Fruit fly (Drosophila melanogaster) whole organism, embryonic: ENCODE results near the gene Dpp10.
A peak's percentile ranks its signal among the peaks of the same experiment; 100 is the strongest.

Experiments used
- Atf-2 ChIP-seq: fragments of 200-800 bp; sonication (Bioruptor generic); optimal IDR thresholded peaks from 2 replicates; lab custom pipeline; 2016; ENCODE audit warnings: missing biosample characterization, missing genetic modification characterization
- BtbVII ChIP-seq: fragments of 200-800 bp; sonication (Bioruptor generic); optimal IDR thresholded peaks from 3 replicates; lab custom pipeline; 2017; ENCODE audit warnings: missing biosample characterization, mild to moderate bottlenecking, missing genetic modification characterization
- CG10654 ChIP-seq: fragments of 200-800 bp; sonication (Bioruptor generic); optimal IDR thresholded peaks from 2 replicates; lab custom pipeline; 2016; ENCODE audit warnings: missing biosample characterization, missing genetic modification characterization
- CG11093 ChIP-seq: fragments of 200-800 bp; sonication (Bioruptor generic); IDR thresholded peaks from 3 replicates; pipeline ENCODE4 v1.3.6; 2022; ENCODE audit warnings: missing biosample characterization, missing genetic modification characterization
- CG15011 ChIP-seq: fragments of 200-800 bp; sonication (Bioruptor generic); optimal IDR thresholded peaks from 3 replicates; lab custom pipeline; 2018; ENCODE audit warnings: missing biosample characterization, mild to moderate bottlenecking, missing genetic modification characterization
- CG15601 ChIP-seq: fragments of 200-800 bp; sonication (Bioruptor generic); optimal IDR thresholded peaks from 3 replicates; lab custom pipeline; 2019; ENCODE audit warnings: missing biosample characterization, mild to moderate bottlenecking, missing genetic modification characterization, moderate library complexity
- CG1647 ChIP-seq: fragments of 200-800 bp; sonication (Bioruptor generic); optimal IDR thresholded peaks from 3 replicates; lab custom pipeline; 2016; ENCODE audit warnings: missing biosample characterization, missing genetic modification characterization
- CG16779 ChIP-seq: fragments of 200-800 bp; sonication (Bioruptor generic); IDR thresholded peaks from 2 replicates; pipeline ENCODE4 v1.3.6; 2022; ENCODE audit warnings: missing biosample characterization, missing genetic modification characterization
- CG17186 ChIP-seq: fragments of 200-800 bp; sonication (Bioruptor generic); optimal IDR thresholded peaks from 3 replicates; lab custom pipeline; 2017; ENCODE audit warnings: missing biosample characterization, missing genetic modification reagents, missing genetic modification characterization
- CG17612 ChIP-seq: fragments of 200-800 bp; sonication (Bioruptor generic); IDR thresholded peaks from 2 replicates; pipeline ENCODE4 v1.3.6; 2022; ENCODE audit warnings: missing biosample characterization, missing genetic modification characterization
- CG17802 ChIP-seq: fragments of 200-800 bp; sonication (Bioruptor generic); optimal IDR thresholded peaks from 2 replicates; lab custom pipeline; 2018; ENCODE audit warnings: missing biosample characterization, mild to moderate bottlenecking, missing genetic modification characterization, moderate library complexity
- CG17912 ChIP-seq: fragments of 200-800 bp; sonication (Bioruptor generic); optimal IDR thresholded peaks from 2 replicates; lab custom pipeline; 2018; ENCODE audit warnings: missing biosample characterization, mild to moderate bottlenecking, missing genetic modification characterization
- CG18476 ChIP-seq: fragments of 200-800 bp; sonication (Bioruptor generic); optimal IDR thresholded peaks from 2 replicates; lab custom pipeline; 2016; ENCODE audit warnings: missing biosample characterization, mild to moderate bottlenecking, missing genetic modification characterization
- CG2129 ChIP-seq: fragments of 200-800 bp; sonication (Bioruptor generic); IDR thresholded peaks from 2 replicates; pipeline ENCODE4 v1.3.6; 2022; ENCODE audit warnings: missing biosample characterization, missing genetic modification characterization; ENCODE audit not compliant: partially characterized antibody
- CG2712 ChIP-seq: fragments of 200-800 bp; optimal IDR thresholded peaks from 3 replicates; lab custom pipeline; 2019; ENCODE audit warnings: missing biosample characterization, mild to moderate bottlenecking, missing genetic modification characterization, moderate library complexity
- CG32772 ChIP-seq: fragments of 200-800 bp; sonication (Bioruptor generic); IDR thresholded peaks from 2 replicates; pipeline ENCODE4 v1.3.6; 2022; ENCODE audit warnings: missing biosample characterization, missing genetic modification characterization
- CG3281 ChIP-seq: fragments of 200-800 bp; sonication (Bioruptor generic); optimal IDR thresholded peaks from 3 replicates; lab custom pipeline; 2017; ENCODE audit warnings: missing biosample characterization, mild to moderate bottlenecking, missing genetic modification characterization
- CG4282 ChIP-seq: fragments of 200-800 bp; sonication (Bioruptor generic); optimal IDR thresholded peaks from 2 replicates; lab custom pipeline; 2016; ENCODE audit warnings: missing biosample characterization, missing genetic modification characterization
- CG6689 ChIP-seq: fragments of 200-800 bp; sonication (Bioruptor generic); IDR thresholded peaks from 2 replicates; pipeline ENCODE4 v1.3.6; 2022; ENCODE audit warnings: missing biosample characterization, missing genetic modification characterization
- CG7357 ChIP-seq: fragments of 200-800 bp; sonication (Bioruptor generic); IDR thresholded peaks from 3 replicates; pipeline ENCODE4 v1.3.6; 2022; ENCODE audit warnings: missing biosample characterization, missing genetic modification characterization
- CHES-1-like ChIP-seq: fragments of 200-800 bp; sonication (Bioruptor generic); optimal IDR thresholded peaks from 2 replicates; lab custom pipeline; 2016; ENCODE audit warnings: missing biosample characterization, missing genetic modification characterization
- Deaf1 ChIP-seq: fragments of 200-800 bp; optimal IDR thresholded peaks from 3 replicates; lab custom pipeline; 2019; ENCODE audit warnings: missing biosample characterization, mild to moderate bottlenecking, missing genetic modification characterization, moderate library complexity
- Ets65A ChIP-seq: fragments of 200-800 bp; sonication (Bioruptor generic); peaks from one replicate; lab custom pipeline; 2016; ENCODE audit warnings: missing biosample characterization, missing genetic modification characterization
- GATAe ChIP-seq: fragments of 200-800 bp; sonication (Bioruptor generic); conservative IDR thresholded peaks from 2 replicates; pipeline ENCODE4 v1.3.6; 2022; ENCODE audit warnings: missing biosample characterization, missing genetic modification characterization
- H15 ChIP-seq: fragments of 200-800 bp; sonication (Bioruptor generic); IDR thresholded peaks from 3 replicates; pipeline ENCODE4 v1.3.6; 2022; ENCODE audit warnings: missing biosample characterization, missing genetic modification characterization
- Hsf ChIP-seq: fragments of 200-800 bp; sonication (Bioruptor generic); optimal IDR thresholded peaks from 3 replicates; lab custom pipeline; 2016; ENCODE audit warnings: missing biosample characterization, missing genetic modification characterization
- Lim3 ChIP-seq: fragments of 200-800 bp; sonication (Bioruptor generic); IDR thresholded peaks from 2 replicates; pipeline ENCODE4 v1.3.6; 2022; ENCODE audit warnings: missing biosample characterization, missing genetic modification characterization
- Neu2 ChIP-seq: fragments of 200-800 bp; sonication (Bioruptor generic); optimal IDR thresholded peaks from 3 replicates; lab custom pipeline; 2016; ENCODE audit warnings: missing biosample characterization, missing genetic modification characterization, borderline replicate concordance
- Sry-δ ChIP-seq: fragments of 200-800 bp; sonication (Bioruptor generic); optimal IDR thresholded peaks from 2 replicates; lab custom pipeline; 2016; ENCODE audit warnings: missing biosample characterization, missing genetic modification characterization
- Vsx1 ChIP-seq: fragments of 200-800 bp; sonication (Bioruptor generic); optimal IDR thresholded peaks from 2 replicates; lab custom pipeline; 2017; ENCODE audit warnings: missing biosample characterization, mild to moderate bottlenecking, missing genetic modification characterization, missing genetic modification reagents
- Xbp1 ChIP-seq: fragments of 200-800 bp; sonication (Bioruptor generic); optimal IDR thresholded peaks from 3 replicates; lab custom pipeline; 2016; ENCODE audit warnings: missing biosample characterization, mild to moderate bottlenecking, missing genetic modification characterization
- ara ChIP-seq: fragments of 200-800 bp; sonication (Bioruptor generic); IDR thresholded peaks from 2 replicates; pipeline ENCODE4 v1.3.6; 2022; ENCODE audit warnings: missing biosample characterization, missing genetic modification characterization
- bab2 ChIP-seq: fragments of 200-800 bp; sonication (Bioruptor generic); optimal IDR thresholded peaks from 2 replicates; lab custom pipeline; 2016; ENCODE audit warnings: missing biosample characterization, missing genetic modification characterization
- br ChIP-seq: fragments of >200 bp; optimal IDR thresholded peaks from 2 replicates; lab custom pipeline; 2017
- chn ChIP-seq: fragments of 200-800 bp; sonication (Bioruptor generic); optimal IDR thresholded peaks from 2 replicates; lab custom pipeline; 2016; ENCODE audit warnings: missing biosample characterization, missing genetic modification characterization
- crc ChIP-seq: fragments of 200-800 bp; sonication (Bioruptor generic); optimal IDR thresholded peaks from 2 replicates; lab custom pipeline; 2016; ENCODE audit warnings: missing biosample characterization, missing genetic modification characterization
- crp ChIP-seq, 2 experiments: fragments of 200-800 bp; sonication (Bioruptor generic); optimal IDR thresholded peaks; 2 replicates in 1 of 2; 3 replicates in 1 of 2; lab custom pipeline; 2017; ENCODE audit warnings: missing biosample characterization in 2 of 2, missing genetic modification characterization in 2 of 2, mild to moderate bottlenecking in 1 of 2, moderate library complexity in 1 of 2
- ewg ChIP-seq: fragments of 200-800 bp; sonication (Bioruptor generic); optimal IDR thresholded peaks from 3 replicates; lab custom pipeline; 2017; ENCODE audit warnings: mild to moderate bottlenecking, missing biosample characterization, missing genetic modification reagents, missing genetic modification characterization
- grau ChIP-seq: fragments of 200-800 bp; optimal IDR thresholded peaks from 3 replicates; lab custom pipeline; 2019; ENCODE audit warnings: missing biosample characterization, mild to moderate bottlenecking, missing genetic modification characterization, moderate library complexity
- jigr1 ChIP-seq: fragments of 200-800 bp; sonication (Bioruptor generic); IDR thresholded peaks from 3 replicates; pipeline ENCODE4 v1.3.6; 2022; ENCODE audit warnings: missing biosample characterization, missing genetic modification characterization
- kah ChIP-seq: fragments of 200-800 bp; sonication (Bioruptor generic); optimal IDR thresholded peaks from 2 replicates; lab custom pipeline; 2018; ENCODE audit warnings: missing biosample characterization, mild to moderate bottlenecking, missing genetic modification characterization
- lbe ChIP-seq: fragments of 200-800 bp; sonication (Bioruptor generic); optimal IDR thresholded peaks from 2 replicates; lab custom pipeline; 2016; ENCODE audit warnings: missing biosample characterization, mild to moderate bottlenecking, missing genetic modification characterization
- mam ChIP-seq: fragments of 200-800 bp; sonication (Bioruptor generic); optimal IDR thresholded peaks from 3 replicates; lab custom pipeline; 2016; ENCODE audit warnings: missing biosample characterization, missing genetic modification characterization
- nau ChIP-seq: fragments of 200-800 bp; sonication (Bioruptor generic); optimal IDR thresholded peaks from 3 replicates; lab custom pipeline; 2017; ENCODE audit warnings: missing biosample characterization, mild to moderate bottlenecking, missing genetic modification characterization, missing genetic modification reagents
- pan ChIP-seq, 4 experiments: fragments of >200 bp in 3 of 4; fragments of 200-800 bp in 1 of 4; sonication (Bioruptor generic) in 1 of 4; optimal IDR thresholded peaks in 3 of 4; IDR thresholded peaks in 1 of 4; 2 replicates each; pipeline versions ENCODE4 v1.3.6 to Lab custom; 2017 to 2022; ENCODE audit warnings: missing biosample characterization in 2 of 4, missing genetic modification characterization in 2 of 4, mixed read lengths in 1 of 4
- ranshi ChIP-seq: fragments of 200-800 bp; sonication (Bioruptor generic); IDR thresholded peaks from 2 replicates; pipeline ENCODE4 v1.3.6; 2022; ENCODE audit warnings: missing biosample characterization, missing genetic modification characterization
- sc ChIP-seq, 3 experiments: fragments of >200 bp in 2 of 3; fragments of 200-800 bp in 1 of 3; sonication (Bioruptor generic) in 1 of 3; optimal IDR thresholded peaks; 2 replicates in 2 of 3; 3 replicates in 1 of 3; lab custom pipeline; 2017; ENCODE audit warnings: mild to moderate bottlenecking in 1 of 3, missing biosample characterization in 1 of 3, missing genetic modification characterization in 1 of 3, missing genetic modification reagents in 1 of 3
- stc ChIP-seq: fragments of 200-800 bp; sonication (Bioruptor generic); IDR thresholded peaks from 2 replicates; pipeline ENCODE4 v1.3.6; 2022; ENCODE audit warnings: missing biosample characterization, missing genetic modification characterization
- unc-4 ChIP-seq: fragments of 200-800 bp; sonication (Bioruptor generic); IDR thresholded peaks from 2 replicates; pipeline ENCODE4 v1.3.6; 2022; ENCODE audit warnings: missing biosample characterization, missing genetic modification characterization; ENCODE audit not compliant: partially characterized antibody
- zfh1 ChIP-seq: fragments of 200-800 bp; sonication (Bioruptor generic); IDR thresholded peaks from 3 replicates; pipeline ENCODE4 v1.3.6; 2022; ENCODE audit warnings: missing biosample characterization, missing genetic modification characterization

Dpp10 gene

DNA sequence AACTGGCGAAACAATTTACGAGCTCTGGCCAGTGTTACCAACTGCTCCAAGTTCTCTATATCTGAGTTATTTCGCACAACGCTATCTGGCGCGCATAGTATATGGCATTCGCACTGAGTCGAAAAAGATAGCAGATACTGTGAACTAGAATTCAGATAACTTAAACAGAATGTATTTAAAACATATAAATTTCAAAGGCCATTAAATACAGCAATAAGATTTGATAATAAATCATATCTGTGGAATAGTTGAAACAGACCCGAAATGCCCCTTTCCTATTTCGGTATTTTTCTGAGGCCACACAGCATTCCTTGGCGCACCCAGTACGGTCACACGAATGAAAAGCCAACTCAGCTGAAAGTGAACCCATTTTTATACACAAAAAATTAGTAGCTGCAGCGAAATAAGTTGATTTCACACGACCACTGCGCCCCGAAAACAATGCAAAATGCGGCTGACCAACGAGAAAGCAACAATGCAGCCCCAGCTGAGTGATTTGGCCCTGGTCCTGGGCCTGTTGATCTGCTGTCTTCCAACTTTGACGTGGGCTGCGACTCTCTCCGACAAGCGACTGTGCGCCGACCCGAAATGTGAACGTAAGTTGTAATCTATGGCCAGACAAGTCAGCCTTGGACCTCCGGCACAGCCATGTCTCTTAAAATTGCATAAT lies 48.4 kb upstream of the Dpp10 start, which contains the start of the genes CG31635 and Tango1 (continued):
- no peak for TF ChIP-seq CG17912 (GFP tag; lab: Kevin White, UChicago)
- no peak for TF ChIP-seq Lim3 (GFP tag; lab: Robert Waterston, UW)
- no peak for TF ChIP-seq Atf-2 (GFP tag; lab: Kevin White, UChicago)
- TF ChIP-seq CG6689 (GFP tag; lab: Robert Waterston, UW), result no peak
- TF ChIP-seq CHES-1-like (GFP tag; lab: Kevin White, UChicago), result peak; percentile 20
- TF ChIP-seq Hsf (GFP tag; lab: Kevin White, UChicago), result peak; percentile 17
- TF ChIP-seq CG10654 (GFP tag; lab: Kevin White, UChicago), result no peak
- TF ChIP-seq CG17802 (tag; lab: Kevin White, UChicago), result peak; percentile 82
- no peak for TF ChIP-seq CG15011 (GFP tag; lab: Kevin White, UChicago)
- TF ChIP-seq CG32772 (GFP tag; lab: Robert Waterston, UW), result no peak
- TF ChIP-seq ewg (GFP tag; lab: Kevin White, UChicago), result no peak
- no peak for TF ChIP-seq ara (GFP tag; lab: Robert Waterston, UW)
- TF ChIP-seq CG7357 (GFP tag; lab: Robert Waterston, UW), result peak; percentile 94
- TF ChIP-seq unc-4, result no peak
- no peak for TF ChIP-seq bab2 (GFP tag; lab: Kevin White, UChicago)
- peak; percentile 80 for TF ChIP-seq Ets65A
- TF ChIP-seq CG2712 (tag; lab: Kevin White, UChicago), result peak; percentile 33
- no peak for TF ChIP-seq jigr1
- no peak for TF ChIP-seq CG4282 (GFP tag; lab: Kevin White, UChicago)
- peak; percentile 29 for TF ChIP-seq mam
- TF ChIP-seq Xbp1 (GFP tag; lab: Kevin White, UChicago), result peak; percentile 10
- TF ChIP-seq grau (tag; lab: Kevin White, UChicago), result no peak
- peak; percentile 48 for TF ChIP-seq Sry-δ
- TF ChIP-seq CG11093 (GFP tag; lab: Robert Waterston, UW), result 0 out of 3 replicates have a peak, but pooled peaks have one; percentile 37
- TF ChIP-seq CG1647 (GFP tag; lab: Kevin White, UChicago), result no peak
- TF ChIP-seq sc (optimal IDR thresholded peaks at IDR 0.05; lab: Kevin White, UChicago), result no peak
- TF ChIP-seq sc (GFP tag; optimal IDR thresholded peaks at IDR 0.05; lab: Kevin White, UChicago), result no peak
- no peak for TF ChIP-seq ranshi (GFP tag; lab: Robert Waterston, UW)
- no peak for TF ChIP-seq nau
- no peak for TF ChIP-seq H15 (GFP tag; lab: Robert Waterston, UW)
- peak; percentile 10 for TF ChIP-seq crc (GFP tag; lab: Kevin White, UChicago)
- TF ChIP-seq CG15601 (tag; lab: Kevin White, UChicago), result peak; percentile 18
- no peak for TF ChIP-seq CG16779 (GFP tag; lab: Robert Waterston, UW)
- no peak for TF ChIP-seq Neu2 (GFP tag; lab: Kevin White, UChicago)
- TF ChIP-seq br (lab: Kevin White, UChicago), result no peak
- TF ChIP-seq lbe (GFP tag; lab: Kevin White, UChicago), result no peak
- no peak for TF ChIP-seq GATAe (GFP tag; lab: Robert Waterston, UW)
- TF ChIP-seq Deaf1 (tag; lab: Kevin White, UChicago), result peak; percentile 72
- TF ChIP-seq crp (GFP tag; optimal IDR thresholded peaks at IDR 0.05; lab: Kevin White, UChicago), result peak in 1 of 2 experiments; percentile 72
- no peak for TF ChIP-seq kah
- peak; percentile 92 for TF ChIP-seq CG17186 (GFP tag; lab: Kevin White, UChicago)
- TF ChIP-seq CG2129 (GFP tag; lab: Robert Waterston, UW), result no peak
- TF ChIP-seq pan (optimal IDR thresholded peaks at IDR 0.05; lab: Kevin White, UChicago), result no peak
- TF ChIP-seq pan (GFP tag; optimal IDR thresholded peaks at IDR 0.05 in 1 of 2, IDR thresholded peaks at IDR 0.05 in 1 of 2), result peak in 1 of 2 experiments; percentile 12
- TF ChIP-seq CG18476, result no peak
- no peak for TF ChIP-seq BtbVII (GFP tag; lab: Kevin White, UChicago)
- TF ChIP-seq zfh1, result no peak
- TF ChIP-seq CG3281 (GFP tag; lab: Kevin White, UChicago), result no peak
- no peak for TF ChIP-seq stc (GFP tag; lab: Robert Waterston, UW)
- no peak for TF ChIP-seq Vsx1 (GFP tag; lab: Kevin White, UChicago)
- no peak for TF ChIP-seq chn (GFP tag; lab: Kevin White, UChicago)
- TF ChIP-seq CG17612 (GFP tag; lab: Robert Waterston, UW), result no peak
